Worm (Caenorhabditis elegans) whole organism, young adult: Measurements from ENCODE around the gene F57F4.1.

Experiments used
- F22D6.2 ChIP-seq: sonication (generic microtip); optimal IDR thresholded peaks from 2 replicates; lab custom pipeline; 2016; ENCODE audit warnings: mild to moderate bottlenecking, missing genetic modification characterization, missing compliant biosample characterization
- F37B4.10 ChIP-seq: fragments of 200-800 bp; sonication (Bioruptor generic); IDR thresholded peaks from 2 replicates; pipeline ENCODE4 v1.3.6; 2022; ENCODE audit warnings: missing genetic modification characterization, missing compliant biosample characterization
- F52B5.7 ChIP-seq: sonication (generic microtip); optimal IDR thresholded peaks from 2 replicates; lab custom pipeline; 2016; ENCODE audit warnings: mild to moderate bottlenecking, missing genetic modification characterization, missing compliant biosample characterization
- T26A5.8 ChIP-seq: sonication (generic microtip); optimal IDR thresholded peaks from 2 replicates; lab custom pipeline; 2016; ENCODE audit warnings: missing genetic modification characterization, missing compliant biosample characterization
- atf-7 ChIP-seq: sonication (generic microtip); optimal IDR thresholded peaks from 2 replicates; lab custom pipeline; 2017; ENCODE audit warnings: mild to moderate bottlenecking, missing genetic modification characterization, missing compliant biosample characterization
- attf-6 ChIP-seq: fragments of 200-800 bp; sonication (Bioruptor generic); IDR thresholded peaks from 2 replicates; pipeline ENCODE4 v1.3.6; 2022; ENCODE audit warnings: missing genetic modification reagents, missing genetic modification characterization, missing compliant biosample characterization
- cebp-1 ChIP-seq, 2 experiments: fragments of 200-800 bp in 1 of 2; sonication (Bioruptor generic) in 1 of 2; sonication (generic microtip) in 1 of 2; IDR thresholded peaks in 1 of 2; optimal IDR thresholded peaks in 1 of 2; 2 replicates each; pipeline versions ENCODE4 v1.3.6 to Lab custom; 2017 to 2022; ENCODE audit warnings: missing compliant biosample characterization in 2 of 2, missing genetic modification characterization in 2 of 2, mild to moderate bottlenecking in 1 of 2, missing genetic modification reagents in 1 of 2, moderate library complexity in 1 of 2
- dpff-1 ChIP-seq: sonication (generic microtip); optimal IDR thresholded peaks from 2 replicates; lab custom pipeline; 2017; ENCODE audit warnings: mild to moderate bottlenecking, missing genetic modification characterization, missing compliant biosample characterization
- egl-44 ChIP-seq: fragments of 200-800 bp; sonication (Bioruptor generic); IDR thresholded peaks from 2 replicates; pipeline ENCODE4 v1.3.6; 2022; ENCODE audit warnings: missing genetic modification reagents, missing genetic modification characterization, missing compliant biosample characterization
- ets-4 ChIP-seq: fragments of 200-800 bp; sonication (Bioruptor generic); optimal IDR thresholded peaks from 2 replicates; lab custom pipeline; 2018; ENCODE audit warnings: mild to moderate bottlenecking, missing genetic modification characterization, missing compliant biosample characterization
- hlh-26 ChIP-seq: fragments of 200-800 bp; sonication (Bioruptor generic); conservative IDR thresholded peaks from 2 replicates; pipeline ENCODE4 v1.3.6; 2022; ENCODE audit warnings: missing genetic modification reagents, missing genetic modification characterization, missing compliant biosample characterization
- hmg-1.2 ChIP-seq: fragments of 200-800 bp; sonication (Bioruptor generic); IDR thresholded peaks from 2 replicates; pipeline ENCODE4 v1.3.6; 2022; ENCODE audit warnings: missing genetic modification reagents, missing genetic modification characterization, missing compliant biosample characterization
- hrde-1 ChIP-seq: sonication (generic microtip); optimal IDR thresholded peaks from 2 replicates; lab custom pipeline; 2016; ENCODE audit warnings: missing genetic modification characterization, mild to moderate bottlenecking, missing compliant biosample characterization, moderate library complexity, missing genotype, missing genetic modification reagents, borderline replicate concordance
- hsf-1 ChIP-seq: fragments of 200-800 bp; sonication (Bioruptor generic); IDR thresholded peaks from 2 replicates; pipeline ENCODE4 v1.3.6; 2022; ENCODE audit warnings: missing genetic modification reagents, missing genetic modification characterization, missing compliant biosample characterization
- lag-1 ChIP-seq: fragments of 200-800 bp; sonication (Bioruptor generic); IDR thresholded peaks from 2 replicates; pipeline ENCODE4 v1.3.6; 2022; ENCODE audit warnings: missing genetic modification reagents, missing genetic modification characterization, missing compliant biosample characterization
- lin-26 ChIP-seq: fragments of 200-800 bp; sonication (Bioruptor generic); IDR thresholded peaks from 2 replicates; pipeline ENCODE4 v1.3.6; 2022; ENCODE audit warnings: missing genetic modification reagents, missing genetic modification characterization, missing compliant biosample characterization
- lin-40 ChIP-seq: sonication (generic microtip); optimal IDR thresholded peaks from 2 replicates; lab custom pipeline; 2016; ENCODE audit warnings: missing genetic modification characterization, mild to moderate bottlenecking, missing compliant biosample characterization, missing genotype, missing genetic modification reagents
- madf-6 ChIP-seq: fragments of 200-800 bp; sonication (Bioruptor generic); IDR thresholded peaks from 2 replicates; pipeline ENCODE4 v1.3.6; 2022; ENCODE audit warnings: missing genetic modification reagents, missing genetic modification characterization, missing compliant biosample characterization
- madf-8 ChIP-seq: fragments of 200-800 bp; sonication (Bioruptor generic); conservative IDR thresholded peaks from 2 replicates; pipeline ENCODE4 v1.3.6; 2022; ENCODE audit warnings: missing genetic modification reagents, missing genetic modification characterization, missing compliant biosample characterization
- mcd-1 ChIP-seq: fragments of 200-800 bp; sonication (Bioruptor generic); IDR thresholded peaks from 2 replicates; pipeline ENCODE4 v1.3.6; 2022; ENCODE audit warnings: missing genetic modification reagents, missing genetic modification characterization, missing compliant biosample characterization
- mel-28 ChIP-seq: sonication (generic microtip); optimal IDR thresholded peaks from 2 replicates; lab custom pipeline; 2016; ENCODE audit warnings: borderline replicate concordance, mild to moderate bottlenecking, missing genetic modification characterization, missing compliant biosample characterization
- nfyb-1 ChIP-seq: fragments of 200-800 bp; sonication (Bioruptor generic); IDR thresholded peaks from 2 replicates; pipeline ENCODE4 v1.3.6; 2022; ENCODE audit warnings: missing genetic modification reagents, missing genetic modification characterization, missing compliant biosample characterization
- nhr-27 ChIP-seq: fragments of 200-800 bp; sonication (Bioruptor generic); optimal IDR thresholded peaks from 2 replicates; lab custom pipeline; 2018; ENCODE audit warnings: mild to moderate bottlenecking, missing genetic modification characterization, moderate library complexity, missing compliant biosample characterization
- nhr-80 ChIP-seq: sonication (generic microtip); optimal IDR thresholded peaks from 2 replicates; lab custom pipeline; 2016; ENCODE audit warnings: missing genetic modification characterization, missing compliant biosample characterization
- pha-4 ChIP-seq: fragments of 150-350 bp; sonication (generic microtip); optimal IDR thresholded peaks from 2 replicates; lab custom pipeline; 2014; ENCODE audit warnings: missing biosample characterization, missing genetic modification reagents, missing genetic modification characterization
- snpc-1.1 ChIP-seq: sonication (generic microtip); optimal IDR thresholded peaks from 2 replicates; lab custom pipeline; 2017; ENCODE audit warnings: missing genetic modification characterization, mild to moderate bottlenecking, missing compliant biosample characterization, antibody characterized with exemption, moderate library complexity, missing genotype, missing genetic modification reagents; ENCODE audit not compliant: insufficient read depth
- snpc-1.3 ChIP-seq: sonication (generic microtip); optimal IDR thresholded peaks from 2 replicates; lab custom pipeline; 2017; ENCODE audit warnings: missing genetic modification characterization, mild to moderate bottlenecking, missing compliant biosample characterization, antibody characterized with exemption, moderate library complexity, missing genotype, missing genetic modification reagents; ENCODE audit not compliant: insufficient read depth
- snpc-3.4 ChIP-seq: sonication (generic microtip); optimal IDR thresholded peaks from 2 replicates; lab custom pipeline; 2017; ENCODE audit warnings: missing genetic modification characterization, mild to moderate bottlenecking, missing compliant biosample characterization, antibody characterized with exemption, moderate library complexity, missing genotype, missing genetic modification reagents
- snpc-4 ChIP-seq, 5 experiments: fragments of 150-350 bp in 1 of 5; sonication (generic microtip) in 4 of 5; optimal IDR thresholded peaks; 2 replicates each; lab custom pipeline; 2014 to 2018; ENCODE audit warnings: missing genetic modification characterization in 5 of 5, missing biosample characterization in 3 of 5, antibody characterized with exemption in 2 of 5, mild to moderate bottlenecking in 2 of 5, missing compliant biosample characterization in 2 of 5, missing genotype in 2 of 5, moderate library complexity in 2 of 5, missing genetic modification reagents in 1 of 5
- sptf-2 ChIP-seq: fragments of 200-800 bp; sonication (Bioruptor generic); optimal IDR thresholded peaks from 2 replicates; lab custom pipeline; 2018; ENCODE audit warnings: mild to moderate bottlenecking, missing genetic modification characterization, missing compliant biosample characterization
- tbp1 ChIP-seq: fragments of 200-800 bp; sonication (Bioruptor generic); optimal IDR thresholded peaks from 2 replicates; lab custom pipeline; 2018; ENCODE audit warnings: mild to moderate bottlenecking, missing genetic modification characterization, missing compliant biosample characterization
- ztf-26 ChIP-seq: sonication (generic microtip); optimal IDR thresholded peaks from 2 replicates; lab custom pipeline; 2017; ENCODE audit warnings: missing genetic modification characterization, missing compliant biosample characterization

The F57F4.1 gene

ce11 chrV:6361688-6362087 is 28.6 kb upstream of the F57F4.1 start:
- TF ChIP-seq cebp-1 (GFP tag; IDR thresholded peaks at IDR 0.05; lab: Robert Waterston, UW) (no peak), cebp-1 (tag; optimal IDR thresholded peaks at IDR 0.05; lab: Kevin White, UChicago) (no peak), ets-4 (no peak), egl-44 (GFP tag; lab: Robert Waterston, UW) (no peak), nfyb-1 (no peak), mel-28 (tag; lab: Kevin White, UChicago) (no peak), F37B4.10 (GFP tag; lab: Robert Waterston, UW) (no peak), T26A5.8 (no peak), ztf-26 (tag; lab: Kevin White, UChicago) (no peak), sptf-2 (GFP tag; lab: Kevin White, UChicago) (no peak), lin-26 (GFP tag; lab: Robert Waterston, UW) (no peak), F52B5.7 (tag; lab: Kevin White, UChicago) (no peak), dpff-1 (no peak), hrde-1 (tag; lab: Kevin White, UChicago) (no peak), snpc-1.1 (tag; lab: Kevin White, UChicago) (no peak), hsf-1 (GFP tag; lab: Robert Waterston, UW) (no peak), lag-1 (no peak), F22D6.2 (tag; lab: Kevin White, UChicago) (no peak), pha-4 (no peak), nhr-27 (no peak), snpc-3.4 (tag; lab: Kevin White, UChicago) (no peak)

- TF ChIP-seq hlh-26 (GFP tag; lab: Robert Waterston, UW) (no peak), mcd-1 (GFP tag; lab: Robert Waterston, UW) (no peak)
Observed at ce11 chrV:6364806-6365205, 25.5 kb upstream of the F57F4.1 start.

ce11 chrV:6365597-6365996 is 24.7 kb upstream of the F57F4.1 start, which contains the start of gene cest-33:
Gene cest-33, minus strand, starts transcription at chrV:6365671.
- TF ChIP-seq snpc-4 (GFP tag; optimal IDR thresholded peaks at IDR 0.05; lab: Kevin White, UChicago) = no peak
- TF ChIP-seq snpc-4 (tag; optimal IDR thresholded peaks at IDR 0.05; lab: Kevin White, UChicago) = no peak
- peak; percentile 10 for TF ChIP-seq tbp1 (GFP tag; lab: Kevin White, UChicago)
- TF ChIP-seq lin-40 (tag; lab: Kevin White, UChicago) = peak; percentile 12
- TF ChIP-seq attf-6 (GFP tag; lab: Robert Waterston, UW) = no peak
- peak; percentile 49; the same call in 1 of the 2 replicates for TF ChIP-seq hmg-1.2
- TF ChIP-seq madf-6 (GFP tag; lab: Robert Waterston, UW) = no peak
- peak; percentile 22 for TF ChIP-seq nhr-80 (tag; lab: Kevin White, UChicago)
- no peak for TF ChIP-seq ztf-26 (tag; lab: Kevin White, UChicago)
- no peak for TF ChIP-seq snpc-1.3

DNA sequence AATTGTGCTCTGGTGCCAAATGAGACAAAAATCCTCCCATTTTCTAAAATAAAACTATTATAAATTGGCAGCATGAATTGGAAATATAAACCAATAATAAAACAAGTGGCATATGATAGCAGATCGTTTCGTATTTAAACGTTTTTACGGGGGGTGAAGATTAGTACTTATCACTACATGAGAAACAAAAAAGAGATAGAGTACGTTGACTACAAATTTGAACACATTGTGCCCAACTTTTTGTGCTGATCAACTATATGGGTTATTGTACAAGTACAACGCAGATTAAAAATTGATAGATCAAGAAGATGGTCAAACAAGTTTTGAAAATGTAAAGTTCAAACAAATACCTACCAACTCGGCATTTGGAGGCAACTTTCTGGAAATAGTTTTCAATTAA is 21.8 kb upstream of the F57F4.1 start:
- TF ChIP-seq atf-7 (tag; lab: Kevin White, UChicago) = no peak
- no peak for TF ChIP-seq madf-8 (GFP tag; lab: Robert Waterston, UW)
